Fruit fly (Drosophila melanogaster): ENCODE results near the gene exex.
A peak's percentile ranks its signal among the peaks of the same experiment; 100 is the strongest.

The exex gene

DNA sequence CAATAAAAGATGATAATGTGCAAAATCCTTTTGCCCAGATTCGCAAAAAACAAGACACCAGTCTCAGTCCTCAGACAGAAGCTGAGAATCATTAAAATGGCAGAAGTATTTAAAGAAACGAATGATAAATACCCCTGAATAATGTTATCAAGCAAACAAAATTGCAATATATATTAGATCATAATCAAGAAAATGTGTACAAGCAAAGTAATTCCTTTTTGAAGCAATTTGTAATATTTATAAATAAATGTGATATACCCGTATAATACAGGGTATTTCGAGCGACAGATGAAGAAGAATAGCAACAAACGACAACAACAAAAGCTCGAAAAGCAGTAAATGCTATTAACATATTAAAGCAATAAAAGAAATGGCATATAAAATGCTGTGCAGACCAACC lies 10.1 kb downstream of the exex start:
- no peak for TF ChIP-seq ss (GFP tag; optimal IDR thresholded peaks at IDR 0.05)
- peak; percentile 33 for TF ChIP-seq Eip78C (GFP tag)

DNA sequence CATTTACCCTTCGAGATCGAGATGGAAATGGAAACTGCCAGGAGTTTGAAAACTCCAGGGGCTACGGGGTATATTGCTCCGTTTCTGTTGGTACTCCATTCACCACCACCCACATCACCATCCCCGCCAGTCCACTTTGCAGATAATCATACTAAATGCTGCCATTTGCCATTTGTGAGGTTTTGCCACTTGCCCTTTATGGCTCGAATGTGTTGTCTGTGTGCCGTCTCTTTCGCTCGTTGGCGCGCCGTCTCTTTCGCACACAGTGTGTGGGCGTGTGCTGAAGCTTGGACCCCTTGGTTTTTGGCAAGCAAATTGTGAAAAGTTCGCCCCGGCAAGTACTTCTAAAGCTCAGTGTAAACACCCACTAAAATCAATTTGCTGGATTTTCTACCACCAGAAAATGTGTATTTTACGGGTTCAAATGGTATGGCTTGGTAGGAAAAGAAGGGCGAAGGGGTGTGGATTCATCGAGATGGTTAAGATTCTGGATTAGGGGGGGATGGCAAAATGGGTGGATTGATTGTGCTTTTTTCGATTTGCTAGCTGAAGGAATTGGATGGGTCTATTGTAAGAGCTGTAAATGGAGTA lies 10.7 kb downstream of the exex start:
- TF ChIP-seq Sox102F (GFP tag; optimal IDR thresholded peaks at IDR 0.05) (no peak), CG3032 (tag; optimal IDR thresholded peaks at IDR 0.05) (no peak), Hr38 (GFP tag; optimal IDR thresholded peaks at IDR 0.05) (no peak)

DNA sequence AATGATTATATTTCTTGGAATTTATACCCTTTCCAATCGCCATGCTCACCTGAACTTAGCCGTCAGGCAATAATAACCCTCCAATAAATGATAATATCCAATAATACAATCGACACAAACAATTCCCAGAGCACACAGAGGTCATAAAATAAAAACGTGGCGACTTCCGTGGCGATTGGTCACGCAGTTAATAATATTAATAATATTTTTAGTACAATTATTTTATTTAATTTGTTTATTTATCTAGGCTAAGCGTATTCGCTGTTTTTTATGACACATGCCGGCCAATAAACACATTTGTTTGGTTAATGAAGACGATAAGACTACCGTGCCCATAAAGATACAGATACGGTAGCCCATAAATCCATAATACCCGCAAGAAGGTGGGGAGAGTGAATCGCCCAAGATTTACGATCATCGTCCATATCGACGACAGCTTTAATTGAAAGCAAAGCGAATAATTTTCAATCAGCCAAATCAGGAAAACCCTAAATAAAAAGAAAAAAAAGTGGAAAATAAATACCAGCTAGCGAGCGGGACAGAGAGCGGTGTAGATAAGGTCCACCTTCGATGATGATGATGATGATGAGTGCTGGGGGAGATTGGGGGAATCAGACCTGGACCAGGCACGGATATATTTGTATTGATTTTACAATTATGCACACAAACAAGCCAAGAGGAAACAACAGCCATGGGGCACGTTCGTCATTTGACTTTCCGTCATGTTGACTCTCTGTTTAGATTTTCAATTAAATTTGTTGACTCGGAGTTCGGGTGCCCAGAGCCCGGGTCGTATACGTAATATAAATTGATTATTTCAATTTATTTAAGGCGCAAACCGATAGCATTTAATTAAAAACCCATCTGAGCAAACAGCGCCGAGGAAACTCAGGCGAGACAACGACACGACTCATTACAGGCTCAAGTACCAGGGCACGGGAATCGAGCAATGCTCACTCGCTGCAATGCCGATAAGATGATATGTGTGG lies 13.0 kb downstream of the exex start:
- TF ChIP-seq Met (GFP tag; optimal IDR thresholded peaks at IDR 0.05) (no peak), dsx (GFP tag; optimal IDR thresholded peaks at IDR 0.05; ENCODE audit: poor library complexity, severe bottlenecking) (no peak), Blimp-1 (GFP tag; optimal IDR thresholded peaks at IDR 0.05) (peak; percentile 13), Eip78C (GFP tag) (peak; percentile 54), Eip93F (GFP tag; optimal IDR thresholded peaks at IDR 0.05) (peak; percentile 19), Sox102F (GFP tag; optimal IDR thresholded peaks at IDR 0.05) (peak; percentile 21), fkh (GFP tag; optimal IDR thresholded peaks at IDR 0.05) (peak; percentile 80), vri (GFP tag; optimal IDR thresholded peaks at IDR 0.05) (peak; percentile 74), CG11762 (GFP tag; optimal IDR thresholded peaks at IDR 0.05; ENCODE audit: insufficient read depth) (no peak)

DNA sequence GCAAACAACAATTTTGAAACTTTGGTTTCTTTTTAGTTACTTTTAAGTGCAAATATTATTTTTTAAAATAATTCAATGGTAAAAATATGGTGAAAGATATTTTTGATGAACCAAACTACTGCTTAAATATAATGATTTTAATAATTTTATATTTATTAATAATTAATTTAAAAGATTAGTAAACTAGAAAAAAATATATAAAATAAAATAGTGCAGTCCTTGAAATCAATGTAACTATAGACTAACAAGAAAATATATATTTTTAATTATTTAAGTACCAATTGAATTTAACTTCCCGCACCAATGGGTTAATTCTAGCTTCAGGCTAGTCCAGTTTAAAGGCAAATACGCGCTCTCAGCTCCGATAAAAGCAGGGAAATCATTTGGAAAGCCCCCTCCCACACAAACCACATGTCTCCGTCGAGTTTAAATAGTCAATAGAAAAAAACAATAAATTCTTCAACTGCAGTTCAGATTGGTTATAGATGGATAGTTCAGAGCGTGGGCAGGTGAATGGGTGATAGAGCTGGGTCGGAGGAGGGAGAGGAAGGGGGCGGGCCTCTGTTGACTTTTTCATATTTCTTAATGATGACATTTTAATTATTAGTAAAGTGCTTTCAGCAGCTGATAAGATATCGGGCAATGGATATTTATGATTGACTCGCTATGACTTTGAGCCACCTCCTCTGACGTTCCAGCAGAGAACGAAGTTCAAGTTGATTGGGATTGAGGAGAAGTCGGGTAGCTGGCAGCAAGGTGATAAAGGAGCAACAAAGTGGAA lies 14.2 kb downstream of the exex start:
- TF ChIP-seq Sox15 (GFP tag; optimal IDR thresholded peaks at IDR 0.05) (no peak), fkh (GFP tag; optimal IDR thresholded peaks at IDR 0.05) (peak; percentile 85), spab (GFP tag; optimal IDR thresholded peaks at IDR 0.05) (no peak), OdsH (GFP tag; optimal IDR thresholded peaks at IDR 0.05) (no peak), Hr4 (GFP tag; optimal IDR thresholded peaks at IDR 0.05) (no peak), CG1621 (tag; optimal IDR thresholded peaks at IDR 0.05) (no peak), CG11902 (GFP tag; optimal IDR thresholded peaks at IDR 0.05) (no peak), cyc (GFP tag; optimal IDR thresholded peaks at IDR 0.05) (no peak), CG6808 (GFP tag; optimal IDR thresholded peaks at IDR 0.05) (no peak), Ets21C (GFP tag; optimal IDR thresholded peaks at IDR 0.05) (no peak), CG6792 (GFP tag; optimal IDR thresholded peaks at IDR 0.05) (no peak), Eip78C (GFP tag) (peak; percentile 32), lz (GFP tag; optimal IDR thresholded peaks at IDR 0.05) (no peak)

DNA sequence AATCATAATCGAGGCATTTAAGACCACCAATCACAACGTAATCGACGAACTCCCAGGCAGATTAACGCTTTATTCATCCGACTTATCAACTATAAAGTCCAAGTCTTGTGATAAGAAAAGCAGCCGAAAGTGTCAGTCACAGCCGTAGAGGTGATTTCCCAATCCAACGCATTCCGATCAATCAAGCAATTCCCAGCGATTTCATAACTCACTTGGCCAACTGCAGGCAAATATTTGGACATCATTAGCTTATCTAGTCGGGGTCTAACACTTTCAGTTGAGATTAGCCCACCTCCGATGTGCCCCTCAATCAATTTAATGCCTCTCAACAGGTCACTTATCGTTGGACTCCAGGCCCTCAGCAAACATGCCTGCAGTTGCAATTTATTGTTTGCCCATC lies 15.0 kb downstream of the exex start:
- TF ChIP-seq Eip78C (GFP tag): no peak
- TF ChIP-seq CG10631 (GFP tag; optimal IDR thresholded peaks at IDR 0.05): no peak
- no peak for TF ChIP-seq CG1621 (tag; optimal IDR thresholded peaks at IDR 0.05)
- TF ChIP-seq eg (GFP tag; IDR thresholded peaks at IDR 0.05): no peak
- TF ChIP-seq pdm3 (GFP tag; optimal IDR thresholded peaks at IDR 0.05): no peak
- no peak for TF ChIP-seq CG16779 (tag; optimal IDR thresholded peaks at IDR 0.05)
- no peak for TF ChIP-seq CG8632 (GFP tag; optimal IDR thresholded peaks at IDR 0.05)
- no peak for TF ChIP-seq CG9139 (GFP tag; optimal IDR thresholded peaks at IDR 0.05)
- TF ChIP-seq Hr4 (GFP tag; optimal IDR thresholded peaks at IDR 0.05): no peak
- no peak for TF ChIP-seq CG11294 (GFP tag; IDR thresholded peaks at IDR 0.05)
- no peak for TF ChIP-seq salr (GFP tag; optimal IDR thresholded peaks at IDR 0.05)
